Fruit fly (Drosophila melanogaster) whole organism, embryonic: ENCODE measurements around the gene CG10343.

Experiments
- Ada2b ChIP-seq: fragments of 200-800 bp; sonication (Bioruptor generic); IDR thresholded peaks from 2 replicates; pipeline ENCODE4 v1.3.6; 2022; ENCODE audit warnings: missing biosample characterization, missing genetic modification characterization
- Asciz ChIP-seq: fragments of 200-800 bp; sonication (Bioruptor generic); optimal IDR thresholded peaks from 2 replicates; lab custom pipeline; 2017; ENCODE audit warnings: missing biosample characterization, mild to moderate bottlenecking, missing genetic modification characterization, missing genetic modification reagents
- Atf6 ChIP-seq: fragments of 200-800 bp; sonication (Bioruptor generic); IDR thresholded peaks from 2 replicates; pipeline ENCODE4 v1.3.6; 2022; ENCODE audit warnings: missing biosample characterization, missing genetic modification characterization
- CG12299 ChIP-seq: fragments of 200-800 bp; sonication (Bioruptor generic); optimal IDR thresholded peaks from 2 replicates; lab custom pipeline; 2018; ENCODE audit warnings: missing biosample characterization, mild to moderate bottlenecking, missing genetic modification characterization
- CG1233 ChIP-seq: fragments of 200-800 bp; sonication (Bioruptor generic); optimal IDR thresholded peaks from 4 replicates; lab custom pipeline; 2018; ENCODE audit warnings: missing biosample characterization, mild to moderate bottlenecking, missing genetic modification characterization
- CG12659 ChIP-seq: fragments of 200-800 bp; sonication (Bioruptor generic); optimal IDR thresholded peaks from 3 replicates; lab custom pipeline; 2017; ENCODE audit warnings: mild to moderate bottlenecking, missing biosample characterization, missing genetic modification reagents, missing genetic modification characterization
- CG13123 ChIP-seq: fragments of 200-800 bp; sonication (Bioruptor generic); optimal IDR thresholded peaks from 2 replicates; lab custom pipeline; 2016; ENCODE audit warnings: missing biosample characterization, missing genetic modification characterization
- CG15073 ChIP-seq: fragments of 200-800 bp; sonication (Bioruptor generic); optimal IDR thresholded peaks from 2 replicates; lab custom pipeline; 2016; ENCODE audit warnings: missing biosample characterization, missing genetic modification characterization
- CG15514 ChIP-seq: fragments of 200-800 bp; sonication (Bioruptor generic); optimal IDR thresholded peaks from 3 replicates; lab custom pipeline; 2017; ENCODE audit warnings: missing biosample characterization, missing genetic modification characterization, mild to moderate bottlenecking, moderate library complexity, missing genetic modification reagents
- CG15601 ChIP-seq: fragments of 200-800 bp; sonication (Bioruptor generic); optimal IDR thresholded peaks from 3 replicates; lab custom pipeline; 2019; ENCODE audit warnings: missing biosample characterization, mild to moderate bottlenecking, missing genetic modification characterization, moderate library complexity
- CG15696 ChIP-seq: fragments of 200-800 bp; sonication (Bioruptor generic); optimal IDR thresholded peaks from 2 replicates; lab custom pipeline; 2019; ENCODE audit warnings: missing biosample characterization, mild to moderate bottlenecking, missing genetic modification characterization, moderate library complexity
- CG16779 ChIP-seq: fragments of 200-800 bp; sonication (Bioruptor generic); IDR thresholded peaks from 2 replicates; pipeline ENCODE4 v1.3.6; 2022; ENCODE audit warnings: missing biosample characterization, missing genetic modification characterization
- CG30020 ChIP-seq: fragments of 200-800 bp; optimal IDR thresholded peaks from 2 replicates; lab custom pipeline; 2019; ENCODE audit warnings: missing biosample characterization, mild to moderate bottlenecking, missing genetic modification characterization, moderate library complexity
- CG30403 ChIP-seq: fragments of 200-800 bp; sonication (Bioruptor generic); optimal IDR thresholded peaks from 3 replicates; lab custom pipeline; 2016; ENCODE audit warnings: missing biosample characterization, missing genetic modification characterization
- CG31224 ChIP-seq: fragments of 200-800 bp; sonication (Bioruptor generic); IDR thresholded peaks from 2 replicates; pipeline ENCODE4 v1.3.6; 2022; ENCODE audit warnings: missing biosample characterization, missing genetic modification characterization
- CG33557 ChIP-seq: fragments of 200-800 bp; sonication (Bioruptor generic); optimal IDR thresholded peaks from 2 replicates; lab custom pipeline; 2019; ENCODE audit warnings: missing biosample characterization, mild to moderate bottlenecking, missing genetic modification characterization, moderate library complexity
- CG34422 ChIP-seq: fragments of 200-800 bp; sonication (Bioruptor generic); IDR thresholded peaks from 3 replicates; pipeline ENCODE4 v1.3.6; 2022; ENCODE audit warnings: missing biosample characterization, missing genetic modification characterization
- CG3995 ChIP-seq: fragments of 200-800 bp; sonication (Bioruptor generic); optimal IDR thresholded peaks from 3 replicates; lab custom pipeline; 2016; ENCODE audit warnings: missing biosample characterization, missing genetic modification characterization
- CG4328 ChIP-seq: fragments of 200-800 bp; sonication (Bioruptor generic); optimal IDR thresholded peaks from 3 replicates; lab custom pipeline; 2017; ENCODE audit warnings: missing biosample characterization, missing genetic modification reagents, missing genetic modification characterization
- CG6254 ChIP-seq: fragments of 200-800 bp; sonication (Bioruptor generic); optimal IDR thresholded peaks from 3 replicates; lab custom pipeline; 2017; ENCODE audit warnings: mild to moderate bottlenecking, missing biosample characterization, missing genetic modification reagents, missing genetic modification characterization
- CG6272 ChIP-seq: fragments of 200-800 bp; sonication (Bioruptor generic); IDR thresholded peaks from 2 replicates; pipeline ENCODE4 v1.3.6; 2022; ENCODE audit warnings: missing biosample characterization, missing genetic modification characterization
- Camta ChIP-seq: fragments of 200-800 bp; sonication (Bioruptor generic); optimal IDR thresholded peaks from 2 replicates; lab custom pipeline; 2016; ENCODE audit warnings: missing biosample characterization, missing genetic modification characterization
- Doc3 ChIP-seq: fragments of 200-800 bp; sonication (Bioruptor generic); IDR thresholded peaks from 3 replicates; pipeline ENCODE4 v1.3.6; 2022; ENCODE audit warnings: missing biosample characterization, missing genetic modification characterization; ENCODE audit not compliant: partially characterized antibody
- Dref ChIP-seq: fragments of 200-800 bp; sonication (Bioruptor generic); IDR thresholded peaks from 2 replicates; pipeline ENCODE4 v1.3.6; 2022; ENCODE audit warnings: missing biosample characterization, missing genetic modification characterization
- Drgx ChIP-seq: fragments of 200-800 bp; sonication (Bioruptor generic); IDR thresholded peaks from 2 replicates; pipeline ENCODE4 v1.3.6; 2022; ENCODE audit warnings: missing biosample characterization, missing genetic modification characterization
- ERR ChIP-seq: fragments of 200-800 bp; sonication (Bioruptor generic); optimal IDR thresholded peaks from 2 replicates; lab custom pipeline; 2016; ENCODE audit warnings: missing biosample characterization, missing genetic modification characterization
- Ets97D ChIP-seq: fragments of 200-800 bp; sonication (Bioruptor generic); optimal IDR thresholded peaks from 3 replicates; lab custom pipeline; 2016; ENCODE audit warnings: missing biosample characterization, missing genetic modification characterization
- Fer3 ChIP-seq: fragments of 200-800 bp; sonication (Bioruptor generic); optimal IDR thresholded peaks from 2 replicates; lab custom pipeline; 2018; ENCODE audit warnings: missing biosample characterization, mild to moderate bottlenecking, missing genetic modification characterization, moderate library complexity
- H15 ChIP-seq: fragments of 200-800 bp; sonication (Bioruptor generic); IDR thresholded peaks from 3 replicates; pipeline ENCODE4 v1.3.6; 2022; ENCODE audit warnings: missing biosample characterization, missing genetic modification characterization
- Sin3A ChIP-seq: fragments of >200 bp; optimal IDR thresholded peaks from 2 replicates; lab custom pipeline; 2018
- al ChIP-seq: fragments of 200-800 bp; sonication (Bioruptor generic); IDR thresholded peaks from 2 replicates; pipeline ENCODE4 v1.3.6; 2022; ENCODE audit warnings: missing biosample characterization, missing genetic modification characterization
- chinmo ChIP-seq: fragments of 200-800 bp; sonication (Bioruptor generic); IDR thresholded peaks from 4 replicates; pipeline ENCODE4 v1.3.6; 2022; ENCODE audit warnings: missing biosample characterization, missing genetic modification characterization; ENCODE audit not compliant: partially characterized antibody
- chm ChIP-seq: fragments of 200-800 bp; sonication (Bioruptor generic); IDR thresholded peaks from 2 replicates; pipeline ENCODE4 v1.3.6; 2022; ENCODE audit warnings: missing biosample characterization, missing genetic modification characterization
- crc ChIP-seq: fragments of 200-800 bp; sonication (Bioruptor generic); optimal IDR thresholded peaks from 2 replicates; lab custom pipeline; 2016; ENCODE audit warnings: missing biosample characterization, missing genetic modification characterization
- dm ChIP-seq: fragments of 200-800 bp; sonication (Bioruptor generic); optimal IDR thresholded peaks from 3 replicates; lab custom pipeline; 2016; ENCODE audit warnings: missing biosample characterization, missing genetic modification characterization
- gcm2 ChIP-seq: fragments of 200-800 bp; sonication (Bioruptor generic); optimal IDR thresholded peaks from 2 replicates; lab custom pipeline; 2016; ENCODE audit warnings: missing biosample characterization, missing genetic modification characterization
- gem ChIP-seq: fragments of 200-800 bp; sonication (Bioruptor generic); optimal IDR thresholded peaks from 2 replicates; lab custom pipeline; 2019; ENCODE audit warnings: missing biosample characterization, mild to moderate bottlenecking, missing genetic modification characterization, moderate library complexity
- klu ChIP-seq: fragments of 200-800 bp; sonication (Bioruptor generic); IDR thresholded peaks from 2 replicates; pipeline ENCODE4 v1.3.6; 2022; ENCODE audit warnings: missing biosample characterization, missing genetic modification characterization
- mirr ChIP-seq: fragments of 200-800 bp; sonication (Bioruptor generic); optimal IDR thresholded peaks from 3 replicates; lab custom pipeline; 2018; ENCODE audit warnings: missing biosample characterization, mild to moderate bottlenecking, missing genetic modification characterization
- mld ChIP-seq: fragments of 200-800 bp; sonication (Bioruptor generic); IDR thresholded peaks from 3 replicates; pipeline ENCODE4 v1.3.6; 2022; ENCODE audit warnings: missing biosample characterization, missing genetic modification characterization; ENCODE audit not compliant: partially characterized antibody
- nmo ChIP-seq: fragments of 200-800 bp; sonication (Bioruptor generic); optimal IDR thresholded peaks from 2 replicates; lab custom pipeline; 2018; ENCODE audit warnings: missing biosample characterization, mild to moderate bottlenecking, missing genetic modification characterization, moderate library complexity
- nom ChIP-seq: fragments of 200-800 bp; sonication (Bioruptor generic); optimal IDR thresholded peaks from 2 replicates; lab custom pipeline; 2017; ENCODE audit warnings: missing biosample characterization, missing genetic modification characterization, mild to moderate bottlenecking, moderate library complexity, missing genetic modification reagents
- prd ChIP-seq, 3 experiments: fragments of >200 bp in 2 of 3; fragments of 200-800 bp in 1 of 3; sonication (Bioruptor generic) in 1 of 3; optimal IDR thresholded peaks in 2 of 3; IDR thresholded peaks in 1 of 3; 2 replicates in 2 of 3; 3 replicates in 1 of 3; pipeline versions ENCODE4 v1.3.6 to Lab custom; 2017 to 2022; ENCODE audit warnings: missing biosample characterization in 1 of 3, missing genetic modification characterization in 1 of 3
- slou ChIP-seq: fragments of 200-800 bp; sonication (Bioruptor generic); optimal IDR thresholded peaks from 3 replicates; lab custom pipeline; 2016; ENCODE audit warnings: missing biosample characterization, missing genetic modification characterization
- sna ChIP-seq: fragments of 200-800 bp; sonication (Bioruptor generic); IDR thresholded peaks from 2 replicates; pipeline ENCODE4 v1.3.6; 2022; ENCODE audit warnings: missing biosample characterization, missing genetic modification characterization; ENCODE audit not compliant: partially characterized antibody
- ssp ChIP-seq: fragments of 200-800 bp; sonication (Bioruptor generic); IDR thresholded peaks from 2 replicates; pipeline ENCODE4 v1.3.6; 2022; ENCODE audit warnings: missing biosample characterization, missing genetic modification characterization
- tgo ChIP-seq: fragments of 200-800 bp; sonication (Bioruptor generic); IDR thresholded peaks from 3 replicates; pipeline ENCODE4 v1.3.6; 2022; ENCODE audit warnings: missing biosample characterization, missing genetic modification characterization
- usp ChIP-seq: fragments of >200 bp; optimal IDR thresholded peaks from 2 replicates; lab custom pipeline; 2017; ENCODE audit warnings: missing biosample characterization, missing genetic modification characterization
- wor ChIP-seq: fragments of 200-800 bp; sonication (Bioruptor generic); IDR thresholded peaks from 2 replicates; pipeline ENCODE4 v1.3.6; 2022; ENCODE audit warnings: missing biosample characterization, missing genetic modification characterization
- yki ChIP-seq: fragments of >200 bp; optimal IDR thresholded peaks from 3 replicates; lab custom pipeline; 2018
- zf30C ChIP-seq: fragments of 200-800 bp; sonication (Bioruptor generic); optimal IDR thresholded peaks from 3 replicates; lab custom pipeline; 2018; ENCODE audit warnings: missing biosample characterization, mild to moderate bottlenecking, missing genetic modification characterization

CG10343 gene

dm6 chr2L:18705617-18706046 lies 2.4 kb downstream of the CG10343 start, which contains the start of gene Jwa (continued):
- TF ChIP-seq nmo (GFP tag; lab: Kevin White, UChicago) (peak; percentile 89), sna (GFP tag; lab: Robert Waterston, UW) (peak; percentile 100), Drgx (peak; percentile 74), klu (GFP tag; lab: Robert Waterston, UW) (peak; percentile 85), Sin3A (lab: Kevin White, UChicago) (peak; percentile 51), Asciz (peak; percentile 19), CG13123 (GFP tag; lab: Kevin White, UChicago) (peak; percentile 86), crc (GFP tag; lab: Kevin White, UChicago) (peak; percentile 79), gem (tag; lab: Kevin White, UChicago) (peak; percentile 98), al (GFP tag; lab: Robert Waterston, UW) (peak; percentile 96), gcm2 (GFP tag; lab: Kevin White, UChicago) (peak; percentile 87), CG3995 (GFP tag; lab: Kevin White, UChicago) (peak; percentile 67), chinmo (GFP tag; lab: Robert Waterston, UW) (peak; percentile 94), mld (GFP tag; lab: Robert Waterston, UW) (peak; percentile 87), dm (GFP tag; lab: Kevin White, UChicago) (peak; percentile 92), tgo (peak; percentile 91), Camta (GFP tag; lab: Kevin White, UChicago) (peak; percentile 89), CG30020 (peak; percentile 85), CG1233 (GFP tag; lab: Kevin White, UChicago) (peak; percentile 62), CG15601 (tag; lab: Kevin White, UChicago) (peak; percentile 73), CG6254 (peak; percentile 28), yki (lab: Kevin White, UChicago) (no peak), slou (GFP tag; lab: Kevin White, UChicago) (peak; percentile 93), chm (GFP tag; lab: Robert Waterston, UW) (peak; percentile 91), CG15073 (peak; percentile 80), CG15696 (tag; lab: Kevin White, UChicago) (peak; percentile 84), prd (optimal IDR thresholded peaks at IDR 0.05; lab: Kevin White, UChicago) (no peak), prd (GFP tag; IDR thresholded peaks at IDR 0.05; lab: Robert Waterston, UW) (peak; percentile 95), wor (GFP tag; lab: Robert Waterston, UW) (peak; percentile 80), H15 (GFP tag; lab: Robert Waterston, UW) (peak; percentile 88), CG6272 (GFP tag; lab: Robert Waterston, UW) (peak; percentile 96), CG33557 (GFP tag; lab: Kevin White, UChicago) (peak; percentile 91), Doc3 (GFP tag; lab: Robert Waterston, UW) (peak; percentile 100), ERR (GFP tag; lab: Kevin White, UChicago) (peak; percentile 76), CG30403 (GFP tag; lab: Kevin White, UChicago) (peak; percentile 97), zf30C (GFP tag; lab: Kevin White, UChicago) (no peak), CG12299 (tag; lab: Kevin White, UChicago) (peak; percentile 65), ssp (peak; percentile 83), CG31224 (GFP tag; lab: Robert Waterston, UW) (peak; percentile 86), nom (peak; percentile 38), CG15514 (GFP tag; lab: Kevin White, UChicago) (peak; percentile 78), mirr (GFP tag; lab: Kevin White, UChicago) (peak; percentile 38), CG12659 (peak; percentile 94), Ets97D (GFP tag; lab: Kevin White, UChicago) (peak; percentile 77), CG4328 (GFP tag; lab: Kevin White, UChicago) (peak; percentile 66), Fer3 (peak; percentile 80), Dref (GFP tag; lab: Robert Waterston, UW) (peak; percentile 68), usp (GFP tag; lab: Kevin White, UChicago) (no peak), Atf6 (GFP tag; lab: Robert Waterston, UW) (peak; percentile 82), Ada2b (peak; percentile 79), CG16779 (GFP tag; lab: Robert Waterston, UW) (peak; percentile 64), CG34422 (GFP tag; lab: Robert Waterston, UW) (peak; percentile 93)
